Fruit fly (Drosophila melanogaster): Measurements from ENCODE around the gene RpS27.

Gene RpS27

dm6 chr3R:25258628-25259240, 11.4 kb upstream of the RpS27 start, which contains the start of gene CG11857:
Gene CG11857 (plus strand): TSS chr3R:25258898.
- TF ChIP-seq kay (GFP tag; ENCODE audit: borderline replicate concordance) (no peak), Clk (GFP tag; optimal IDR thresholded peaks at IDR 0.05) (peak; percentile 98), CG11617 (GFP tag; optimal IDR thresholded peaks at IDR 0.05) (peak; percentile 97), Mnt (GFP tag; optimal IDR thresholded peaks at IDR 0.05) (peak; percentile 92), CG14711 (tag; optimal IDR thresholded peaks at IDR 0.05) (peak; percentile 94), CG1620 (GFP tag; optimal IDR thresholded peaks at IDR 0.05) (peak; percentile 99), CG5204 (GFP tag; optimal IDR thresholded peaks at IDR 0.05) (no peak), CG12768 (GFP tag; optimal IDR thresholded peaks at IDR 0.05) (peak; percentile 98), CG7045 (GFP tag; optimal IDR thresholded peaks at IDR 0.05) (peak; percentile 97), Hr96 (GFP tag; optimal IDR thresholded peaks at IDR 0.05) (peak; percentile 98), CG33017 (tag; optimal IDR thresholded peaks at IDR 0.05) (peak; percentile 95), pad (GFP tag; optimal IDR thresholded peaks at IDR 0.05) (peak; percentile 89), bab1 (GFP tag; optimal IDR thresholded peaks at IDR 0.05) (peak; percentile 98), cnc (optimal IDR thresholded peaks at IDR 0.05) (no peak), CG7101 (tag; optimal IDR thresholded peaks at IDR 0.05) (peak; percentile 98), tj (GFP tag; optimal IDR thresholded peaks at IDR 0.05) (peak; percentile 87), cic (GFP tag; optimal IDR thresholded peaks at IDR 0.05) (peak; percentile 84), Crg-1 (GFP tag; optimal IDR thresholded peaks at IDR 0.05) (peak; percentile 98), toe (GFP tag; optimal IDR thresholded peaks at IDR 0.05) (peak; percentile 99), ovo (GFP tag; optimal IDR thresholded peaks at IDR 0.05) (peak; percentile 94)

- TF ChIP-seq Hr96 (GFP tag; optimal IDR thresholded peaks at IDR 0.05) (no peak), CG5204 (GFP tag; optimal IDR thresholded peaks at IDR 0.05) (no peak), bab1 (GFP tag; optimal IDR thresholded peaks at IDR 0.05) (peak; percentile 43), CG1620 (GFP tag; optimal IDR thresholded peaks at IDR 0.05) (peak; percentile 40), ovo (GFP tag; optimal IDR thresholded peaks at IDR 0.05) (peak; percentile 4), Mnt (GFP tag; optimal IDR thresholded peaks at IDR 0.05) (peak; percentile 49), CG33017 (tag; optimal IDR thresholded peaks at IDR 0.05) (no peak), Crg-1 (GFP tag; optimal IDR thresholded peaks at IDR 0.05) (no peak), tj (GFP tag; optimal IDR thresholded peaks at IDR 0.05) (peak; percentile 98), CG14711 (tag; optimal IDR thresholded peaks at IDR 0.05) (no peak), CG11617 (GFP tag; optimal IDR thresholded peaks at IDR 0.05) (peak; percentile 30), toe (GFP tag; optimal IDR thresholded peaks at IDR 0.05) (no peak), CG12768 (GFP tag; optimal IDR thresholded peaks at IDR 0.05) (no peak), cnc (optimal IDR thresholded peaks at IDR 0.05) (peak; percentile 20 to 70), cic (GFP tag; optimal IDR thresholded peaks at IDR 0.05) (no peak), Clk (GFP tag; optimal IDR thresholded peaks at IDR 0.05) (no peak), CG7045 (GFP tag; optimal IDR thresholded peaks at IDR 0.05) (no peak), CG7101 (tag; optimal IDR thresholded peaks at IDR 0.05) (peak; percentile 28), kay (GFP tag; ENCODE audit: borderline replicate concordance) (no peak), pad (GFP tag; optimal IDR thresholded peaks at IDR 0.05) (no peak)
Measured at dm6 chr3R:25249145-25250141, 2.1 kb upstream of the RpS27 start, which contains the start of gene Nup358. Gene Nup358 (plus strand): TSS chr3R:25249348.

- peak; percentile 67 for TF ChIP-seq CG14711 (tag; optimal IDR thresholded peaks at IDR 0.05)
- TF ChIP-seq cic (GFP tag; optimal IDR thresholded peaks at IDR 0.05): no peak
- no peak for TF ChIP-seq Hr96 (GFP tag; optimal IDR thresholded peaks at IDR 0.05)
- no peak for TF ChIP-seq cnc (optimal IDR thresholded peaks at IDR 0.05)
- TF ChIP-seq kay (GFP tag; ENCODE audit: borderline replicate concordance): peak; percentile 71
- no peak for TF ChIP-seq ovo (GFP tag; optimal IDR thresholded peaks at IDR 0.05)
- TF ChIP-seq CG33017 (tag; optimal IDR thresholded peaks at IDR 0.05): no peak
- no peak for TF ChIP-seq CG11617 (GFP tag; optimal IDR thresholded peaks at IDR 0.05)
- TF ChIP-seq CG1620 (GFP tag; optimal IDR thresholded peaks at IDR 0.05): no peak
- no peak for TF ChIP-seq CG12768 (GFP tag; optimal IDR thresholded peaks at IDR 0.05)
- TF ChIP-seq CG5204 (GFP tag; optimal IDR thresholded peaks at IDR 0.05): no peak
- TF ChIP-seq pad (GFP tag; optimal IDR thresholded peaks at IDR 0.05): no peak
- peak; percentile 44 for TF ChIP-seq Mnt (GFP tag; optimal IDR thresholded peaks at IDR 0.05)
- peak; percentile 44 for TF ChIP-seq bab1 (GFP tag; optimal IDR thresholded peaks at IDR 0.05)
- TF ChIP-seq tj (GFP tag; optimal IDR thresholded peaks at IDR 0.05): no peak
- TF ChIP-seq Crg-1 (GFP tag; optimal IDR thresholded peaks at IDR 0.05): peak; percentile 53
- no peak for TF ChIP-seq CG7101 (tag; optimal IDR thresholded peaks at IDR 0.05)
- no peak for TF ChIP-seq Clk (GFP tag; optimal IDR thresholded peaks at IDR 0.05)
- TF ChIP-seq toe (GFP tag; optimal IDR thresholded peaks at IDR 0.05): no peak
- no peak for TF ChIP-seq CG7045 (GFP tag; optimal IDR thresholded peaks at IDR 0.05)
Measured at dm6 chr3R:25245052-25245813, 2.1 kb downstream of the RpS27 start, which contains the start of gene bam. Gene bam (minus strand): TSS chr3R:25245109.

dm6 chr3R:25241507-25242070, 5.7 kb downstream of the RpS27 start, which contains the start of gene CG11854:
Gene CG11854 (plus strand): TSS chr3R:25242020.
- no peak for TF ChIP-seq CG12768 (GFP tag; optimal IDR thresholded peaks at IDR 0.05)
- TF ChIP-seq CG7101 (tag; optimal IDR thresholded peaks at IDR 0.05): no peak
- TF ChIP-seq Mnt (GFP tag; optimal IDR thresholded peaks at IDR 0.05): no peak
- no peak for TF ChIP-seq cic (GFP tag; optimal IDR thresholded peaks at IDR 0.05)
- no peak for TF ChIP-seq CG5204 (GFP tag; optimal IDR thresholded peaks at IDR 0.05)
- no peak for TF ChIP-seq pad (GFP tag; optimal IDR thresholded peaks at IDR 0.05)
- no peak for TF ChIP-seq CG33017 (tag; optimal IDR thresholded peaks at IDR 0.05)
- no peak for TF ChIP-seq CG1620 (GFP tag; optimal IDR thresholded peaks at IDR 0.05)
- no peak for TF ChIP-seq CG7045 (GFP tag; optimal IDR thresholded peaks at IDR 0.05)
- no peak for TF ChIP-seq Hr96 (GFP tag; optimal IDR thresholded peaks at IDR 0.05)
- no peak for TF ChIP-seq CG14711 (tag; optimal IDR thresholded peaks at IDR 0.05)
- no peak for TF ChIP-seq Clk (GFP tag; optimal IDR thresholded peaks at IDR 0.05)
- no peak for TF ChIP-seq tj (GFP tag; optimal IDR thresholded peaks at IDR 0.05)
- no peak for TF ChIP-seq Crg-1 (GFP tag; optimal IDR thresholded peaks at IDR 0.05)
